Fruit fly (Drosophila melanogaster) whole organism, embryonic: ENCODE results near the gene CG3301.

Experiments
- B-H2 ChIP-seq: fragments of 200-800 bp; sonication (Bioruptor generic); optimal IDR thresholded peaks from 2 replicates; lab custom pipeline; 2018; ENCODE audit warnings: missing biosample characterization, mild to moderate bottlenecking, missing genetic modification characterization
- CG10274 ChIP-seq: fragments of 200-800 bp; sonication (Bioruptor generic); optimal IDR thresholded peaks from 3 replicates; lab custom pipeline; 2017; ENCODE audit warnings: missing biosample characterization, mild to moderate bottlenecking, missing genetic modification characterization
- CG13894 ChIP-seq: fragments of 200-800 bp; sonication (Bioruptor generic); optimal IDR thresholded peaks from 3 replicates; lab custom pipeline; 2018; ENCODE audit warnings: missing biosample characterization, mild to moderate bottlenecking, missing genetic modification characterization, moderate library complexity
- CG14965 ChIP-seq: fragments of 200-800 bp; sonication (Bioruptor generic); optimal IDR thresholded peaks from 2 replicates; lab custom pipeline; 2016; ENCODE audit warnings: missing biosample characterization, missing genetic modification characterization, borderline replicate concordance
- CG15696 ChIP-seq: fragments of 200-800 bp; sonication (Bioruptor generic); optimal IDR thresholded peaks from 2 replicates; lab custom pipeline; 2019; ENCODE audit warnings: missing biosample characterization, mild to moderate bottlenecking, missing genetic modification characterization, moderate library complexity
- CG32532 ChIP-seq: fragments of 200-800 bp; sonication (Bioruptor generic); IDR thresholded peaks from 2 replicates; pipeline ENCODE4 v1.3.6; 2022; ENCODE audit warnings: missing biosample characterization, missing genetic modification characterization
- CG32772 ChIP-seq: fragments of 200-800 bp; sonication (Bioruptor generic); IDR thresholded peaks from 2 replicates; pipeline ENCODE4 v1.3.6; 2022; ENCODE audit warnings: missing biosample characterization, missing genetic modification characterization
- CG3281 ChIP-seq: fragments of 200-800 bp; sonication (Bioruptor generic); optimal IDR thresholded peaks from 3 replicates; lab custom pipeline; 2017; ENCODE audit warnings: missing biosample characterization, mild to moderate bottlenecking, missing genetic modification characterization
- CG34376 ChIP-seq: fragments of 200-800 bp; sonication (Bioruptor generic); optimal IDR thresholded peaks from 2 replicates; lab custom pipeline; 2018; ENCODE audit warnings: missing biosample characterization, mild to moderate bottlenecking, missing genetic modification characterization
- CG7271 ChIP-seq: fragments of 200-800 bp; sonication (Bioruptor generic); optimal IDR thresholded peaks from 2 replicates; lab custom pipeline; 2018; ENCODE audit warnings: missing biosample characterization, mild to moderate bottlenecking, missing genetic modification characterization, moderate library complexity
- CG7839 ChIP-seq: fragments of 200-800 bp; sonication (Bioruptor generic); optimal IDR thresholded peaks from 3 replicates; lab custom pipeline; 2018; ENCODE audit warnings: missing biosample characterization, mild to moderate bottlenecking, missing genetic modification characterization, moderate library complexity
- Deaf1 ChIP-seq: fragments of 200-800 bp; optimal IDR thresholded peaks from 3 replicates; lab custom pipeline; 2019; ENCODE audit warnings: missing biosample characterization, mild to moderate bottlenecking, missing genetic modification characterization, moderate library complexity
- Dfd ChIP-seq, 2 experiments: fragments of >200 bp; optimal IDR thresholded peaks; 2 replicates each; lab custom pipeline; 2017; ENCODE audit warnings: missing biosample characterization in 2 of 2, missing genetic modification characterization in 2 of 2
- Dip3 ChIP-seq: fragments of 200-800 bp; sonication (Bioruptor generic); optimal IDR thresholded peaks from 3 replicates; lab custom pipeline; 2016; ENCODE audit warnings: missing biosample characterization, missing genetic modification characterization
- Ets65A ChIP-seq: fragments of 200-800 bp; sonication (Bioruptor generic); peaks from one replicate; lab custom pipeline; 2016; ENCODE audit warnings: missing biosample characterization, missing genetic modification characterization
- Ets97D ChIP-seq: fragments of 200-800 bp; sonication (Bioruptor generic); optimal IDR thresholded peaks from 3 replicates; lab custom pipeline; 2016; ENCODE audit warnings: missing biosample characterization, missing genetic modification characterization
- Lpt ChIP-seq: fragments of >200 bp; optimal IDR thresholded peaks from 2 replicates; lab custom pipeline; 2018; ENCODE audit warnings: missing biosample characterization, missing genetic modification characterization
- Nf-YB ChIP-seq: fragments of 200-800 bp; sonication (Bioruptor generic); optimal IDR thresholded peaks from 3 replicates; lab custom pipeline; 2019; ENCODE audit warnings: missing biosample characterization, mild to moderate bottlenecking, missing genetic modification characterization, moderate library complexity
- Six4 ChIP-seq: fragments of 200-800 bp; sonication (Bioruptor generic); optimal IDR thresholded peaks from 2 replicates; lab custom pipeline; 2016; ENCODE audit warnings: missing biosample characterization, missing genetic modification characterization
- Stat92E ChIP-seq, 3 experiments: fragments of >200 bp in 2 of 3; fragments of 200-800 bp in 1 of 3; sonication (Bioruptor generic) in 1 of 3; optimal IDR thresholded peaks; 2 replicates each; lab custom pipeline; 2017 to 2019; ENCODE audit warnings: missing biosample characterization in 3 of 3, missing genetic modification characterization in 3 of 3, mild to moderate bottlenecking in 1 of 3, moderate library complexity in 1 of 3
- Xbp1 ChIP-seq: fragments of 200-800 bp; sonication (Bioruptor generic); optimal IDR thresholded peaks from 3 replicates; lab custom pipeline; 2016; ENCODE audit warnings: missing biosample characterization, mild to moderate bottlenecking, missing genetic modification characterization
- ac ChIP-seq: fragments of 200-800 bp; sonication (Bioruptor generic); optimal IDR thresholded peaks from 3 replicates; lab custom pipeline; 2017; ENCODE audit warnings: missing biosample characterization, mild to moderate bottlenecking, missing genetic modification characterization
- bsh ChIP-seq, 2 experiments: fragments of 200-800 bp; sonication (Bioruptor generic); optimal IDR thresholded peaks; 2 replicates each; lab custom pipeline; 2017 to 2018; ENCODE audit warnings: mild to moderate bottlenecking in 2 of 2, missing biosample characterization in 2 of 2, missing genetic modification characterization in 2 of 2, moderate library complexity in 1 of 2
- cas ChIP-seq: fragments of 200-800 bp; sonication (Bioruptor generic); IDR thresholded peaks from 2 replicates; pipeline ENCODE4 v1.3.6; 2022; ENCODE audit warnings: missing biosample characterization, missing genetic modification characterization
- chm ChIP-seq: fragments of 200-800 bp; sonication (Bioruptor generic); IDR thresholded peaks from 2 replicates; pipeline ENCODE4 v1.3.6; 2022; ENCODE audit warnings: missing biosample characterization, missing genetic modification characterization
- ci ChIP-seq: fragments of 200-800 bp; sonication (Bioruptor generic); IDR thresholded peaks from 3 replicates; pipeline ENCODE4 v1.3.6; 2022; ENCODE audit warnings: missing biosample characterization, missing genetic modification characterization
- croc ChIP-seq: fragments of 200-800 bp; sonication (Bioruptor generic); conservative IDR thresholded peaks from 3 replicates; pipeline ENCODE4 v1.3.6; 2022; ENCODE audit warnings: missing biosample characterization, missing genetic modification characterization
- ewg ChIP-seq: fragments of 200-800 bp; sonication (Bioruptor generic); optimal IDR thresholded peaks from 3 replicates; lab custom pipeline; 2017; ENCODE audit warnings: mild to moderate bottlenecking, missing biosample characterization, missing genetic modification reagents, missing genetic modification characterization
- exex ChIP-seq: fragments of 200-800 bp; sonication (Bioruptor generic); optimal IDR thresholded peaks from 4 replicates; lab custom pipeline; 2018; ENCODE audit warnings: missing biosample characterization, mild to moderate bottlenecking, missing genetic modification characterization, moderate library complexity
- ftz-f1 ChIP-seq: fragments of 200-800 bp; sonication (Bioruptor generic); optimal IDR thresholded peaks from 2 replicates; lab custom pipeline; 2016; ENCODE audit warnings: missing biosample characterization, missing genetic modification characterization
- gem ChIP-seq: fragments of 200-800 bp; sonication (Bioruptor generic); optimal IDR thresholded peaks from 2 replicates; lab custom pipeline; 2019; ENCODE audit warnings: missing biosample characterization, mild to moderate bottlenecking, missing genetic modification characterization, moderate library complexity
- grn ChIP-seq: fragments of 200-800 bp; sonication (Bioruptor generic); optimal IDR thresholded peaks from 3 replicates; lab custom pipeline; 2017; ENCODE audit warnings: missing biosample characterization, missing genetic modification characterization
- hb ChIP-seq: fragments of 200-800 bp; sonication (Bioruptor generic); IDR thresholded peaks from 3 replicates; pipeline ENCODE4 v1.3.6; 2022; ENCODE audit warnings: missing biosample characterization, missing genetic modification characterization; ENCODE audit not compliant: partially characterized antibody
- lab ChIP-seq: fragments of 200-800 bp; sonication (Bioruptor generic); optimal IDR thresholded peaks from 3 replicates; lab custom pipeline; 2017; ENCODE audit warnings: missing biosample characterization, missing genetic modification characterization, mild to moderate bottlenecking, moderate library complexity, missing genetic modification reagents
- mirr ChIP-seq: fragments of 200-800 bp; sonication (Bioruptor generic); optimal IDR thresholded peaks from 3 replicates; lab custom pipeline; 2018; ENCODE audit warnings: missing biosample characterization, mild to moderate bottlenecking, missing genetic modification characterization
- nom ChIP-seq: fragments of 200-800 bp; sonication (Bioruptor generic); optimal IDR thresholded peaks from 2 replicates; lab custom pipeline; 2017; ENCODE audit warnings: missing biosample characterization, missing genetic modification characterization, mild to moderate bottlenecking, moderate library complexity, missing genetic modification reagents
- salm ChIP-seq: fragments of 200-800 bp; sonication (Bioruptor generic); optimal IDR thresholded peaks from 2 replicates; lab custom pipeline; 2018; ENCODE audit warnings: missing biosample characterization, mild to moderate bottlenecking, missing genetic modification characterization
- slp2 ChIP-seq: fragments of 200-800 bp; sonication (Bioruptor generic); optimal IDR thresholded peaks from 2 replicates; lab custom pipeline; 2016; ENCODE audit warnings: missing biosample characterization, missing genetic modification characterization
- stwl ChIP-seq: fragments of 200-800 bp; sonication (Bioruptor generic); optimal IDR thresholded peaks from 3 replicates; lab custom pipeline; 2018; ENCODE audit warnings: missing biosample characterization, mild to moderate bottlenecking, missing genetic modification characterization, moderate library complexity
- tna ChIP-seq: fragments of 200-800 bp; sonication (Bioruptor generic); IDR thresholded peaks from 2 replicates; pipeline ENCODE4 v1.3.6; 2022; ENCODE audit warnings: missing biosample characterization, missing genetic modification characterization; ENCODE audit not compliant: partially characterized antibody
- unc-4 ChIP-seq: fragments of 200-800 bp; sonication (Bioruptor generic); IDR thresholded peaks from 2 replicates; pipeline ENCODE4 v1.3.6; 2022; ENCODE audit warnings: missing biosample characterization, missing genetic modification characterization; ENCODE audit not compliant: partially characterized antibody
- vnd ChIP-seq: fragments of 200-800 bp; sonication (Bioruptor generic); IDR thresholded peaks from 3 replicates; pipeline ENCODE4 v1.3.6; 2022; ENCODE audit warnings: missing biosample characterization, missing genetic modification characterization; ENCODE audit not compliant: partially characterized antibody

Gene CG3301

DNA sequence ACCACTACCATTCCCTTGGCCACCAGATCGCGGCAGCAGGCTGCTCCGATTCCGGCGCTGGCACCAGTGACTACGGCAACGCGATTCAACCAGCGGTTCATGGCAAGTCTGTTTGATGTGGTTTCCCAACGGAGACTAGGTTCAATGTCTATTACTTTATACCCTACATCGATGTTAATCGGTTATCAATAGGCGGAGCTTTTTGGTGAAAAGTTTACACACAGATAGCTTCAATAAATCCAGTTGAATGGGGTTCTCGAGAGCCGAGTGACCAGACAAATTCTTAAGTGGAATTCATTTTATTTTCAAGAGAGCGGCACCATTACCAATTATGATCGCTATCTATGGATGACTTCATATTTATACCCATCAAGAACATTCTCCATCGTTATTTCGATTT, at the start of gene CG3301:
TSS of gene CG3301 (minus strand) at position 139 of the 400 bp plus-strand sequence.
- TF ChIP-seq CG34376 (peak; percentile 67), gem (peak; percentile 73), CG10274 (GFP tag; lab: Kevin White, UChicago) (peak; percentile 43), salm (tag; lab: Kevin White, UChicago) (no peak), vnd (GFP tag; lab: Robert Waterston, UW) (peak; percentile 56), bsh (GFP tag; optimal IDR thresholded peaks at IDR 0.05; lab: Kevin White, UChicago) (no peak), mirr (GFP tag; lab: Kevin White, UChicago) (peak; percentile 65), cas (GFP tag; lab: Robert Waterston, UW) (no peak), CG13894 (peak; percentile 55), exex (tag; lab: Kevin White, UChicago) (peak; percentile 100), Six4 (GFP tag; lab: Kevin White, UChicago) (no peak), CG7839 (tag; lab: Kevin White, UChicago) (no peak), ci (no peak), B-H2 (peak; percentile 52), ftz-f1 (no peak), lab (peak; percentile 12), CG32532 (GFP tag; lab: Robert Waterston, UW) (peak; percentile 15; the same call in 1 of the 2 replicates), grn (GFP tag; lab: Kevin White, UChicago) (peak; percentile 92), slp2 (no peak), CG32772 (GFP tag; lab: Robert Waterston, UW) (no peak)

DNA sequence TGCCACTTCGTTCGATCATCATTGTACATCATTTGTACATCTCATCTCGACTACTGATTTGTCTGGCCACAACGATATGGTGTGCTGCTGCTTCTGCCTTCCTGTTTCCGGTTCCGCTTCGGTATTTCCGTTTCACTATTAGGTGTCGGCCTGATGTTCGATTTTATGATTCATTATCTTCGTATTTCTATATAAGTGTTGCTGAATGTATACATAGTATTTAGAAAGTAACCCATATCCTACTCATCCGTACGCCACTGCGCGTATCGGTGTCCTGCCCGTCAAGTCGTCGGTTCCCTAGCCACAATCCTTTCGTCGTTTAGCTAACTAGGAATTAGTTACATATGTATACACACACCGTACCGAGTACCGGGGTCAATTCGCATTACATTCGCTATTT, 43.1 kb upstream of the CG3301 start:
- TF ChIP-seq Nf-YB (GFP tag; lab: Kevin White, UChicago) (no peak), tna (GFP tag; lab: Robert Waterston, UW) (no peak), stwl (no peak), Lpt (GFP tag; lab: Kevin White, UChicago) (no peak), CG7271 (tag; lab: Kevin White, UChicago) (peak; percentile 47), CG14965 (GFP tag; lab: Kevin White, UChicago) (no peak), Stat92E (GFP tag; optimal IDR thresholded peaks at IDR 0.05; lab: Kevin White, UChicago) (no peak), ac (no peak), Ets65A (peak; percentile 94), nom (GFP tag; lab: Kevin White, UChicago) (peak; percentile 68), Xbp1 (no peak), ewg (GFP tag; lab: Kevin White, UChicago) (no peak), unc-4 (no peak), Deaf1 (tag; lab: Kevin White, UChicago) (no peak), CG3281 (peak; percentile 1), Dfd (GFP tag; optimal IDR thresholded peaks at IDR 0.05; lab: Kevin White, UChicago) (no peak), chm (GFP tag; lab: Robert Waterston, UW) (no peak), CG15696 (tag; lab: Kevin White, UChicago) (no peak), Ets97D (peak; percentile 27), croc (GFP tag; lab: Robert Waterston, UW) (no peak), Dip3 (GFP tag; lab: Kevin White, UChicago) (no peak), hb (no peak)
